Fruit fly (Drosophila melanogaster) whole organism, embryonic: Measurements from ENCODE around the gene CG11470.

ENCODE experiments used
- Abd-B ChIP-seq: fragments of 200-800 bp; sonication (Bioruptor generic); optimal IDR thresholded peaks from 2 replicates; lab custom pipeline; 2018; ENCODE audit warnings: missing biosample characterization, mild to moderate bottlenecking, missing genetic modification characterization, moderate library complexity
- B-H1 ChIP-seq: fragments of 200-800 bp; sonication (Bioruptor generic); IDR thresholded peaks from 3 replicates; pipeline ENCODE4 v1.3.6; 2022; ENCODE audit warnings: missing biosample characterization, missing genetic modification characterization
- CG10959 ChIP-seq: fragments of 200-800 bp; sonication (Bioruptor generic); IDR thresholded peaks from 2 replicates; pipeline ENCODE4 v1.3.6; 2022; ENCODE audit warnings: missing biosample characterization, missing genetic modification characterization
- CG11093 ChIP-seq: fragments of 200-800 bp; sonication (Bioruptor generic); IDR thresholded peaks from 3 replicates; pipeline ENCODE4 v1.3.6; 2022; ENCODE audit warnings: missing biosample characterization, missing genetic modification characterization
- CG12391 ChIP-seq: fragments of 200-800 bp; sonication (Bioruptor generic); optimal IDR thresholded peaks from 3 replicates; lab custom pipeline; 2018; ENCODE audit warnings: missing biosample characterization, mild to moderate bottlenecking, missing genetic modification characterization, moderate library complexity
- CG15696 ChIP-seq: fragments of 200-800 bp; sonication (Bioruptor generic); optimal IDR thresholded peaks from 2 replicates; lab custom pipeline; 2019; ENCODE audit warnings: missing biosample characterization, mild to moderate bottlenecking, missing genetic modification characterization, moderate library complexity
- CG16815 ChIP-seq: fragments of 200-800 bp; sonication (Bioruptor generic); optimal IDR thresholded peaks from 3 replicates; lab custom pipeline; 2017; ENCODE audit warnings: missing biosample characterization, mild to moderate bottlenecking, missing genetic modification characterization
- CG17361 ChIP-seq: fragments of 200-800 bp; sonication (Bioruptor generic); IDR thresholded peaks from 3 replicates; pipeline ENCODE4 v1.3.6; 2022; ENCODE audit warnings: missing biosample characterization, missing genetic modification characterization
- CG17829 ChIP-seq: fragments of 200-800 bp; optimal IDR thresholded peaks from 2 replicates; lab custom pipeline; 2019; ENCODE audit warnings: missing biosample characterization, mild to moderate bottlenecking, missing genetic modification characterization, moderate library complexity
- CG2875 ChIP-seq: fragments of 200-800 bp; sonication (Bioruptor generic); optimal IDR thresholded peaks from 2 replicates; lab custom pipeline; 2017; ENCODE audit warnings: missing biosample characterization, mild to moderate bottlenecking, missing genetic modification characterization, missing genetic modification reagents
- CG30020 ChIP-seq: fragments of 200-800 bp; optimal IDR thresholded peaks from 2 replicates; lab custom pipeline; 2019; ENCODE audit warnings: missing biosample characterization, mild to moderate bottlenecking, missing genetic modification characterization, moderate library complexity
- CG31441 ChIP-seq: fragments of 200-800 bp; sonication (Bioruptor generic); IDR thresholded peaks from 2 replicates; pipeline ENCODE4 v1.3.6; 2022; ENCODE audit warnings: missing biosample characterization, missing genetic modification characterization
- CG3995 ChIP-seq: fragments of 200-800 bp; sonication (Bioruptor generic); optimal IDR thresholded peaks from 3 replicates; lab custom pipeline; 2016; ENCODE audit warnings: missing biosample characterization, missing genetic modification characterization
- CG4404 ChIP-seq: fragments of 200-800 bp; sonication (Bioruptor generic); IDR thresholded peaks from 2 replicates; pipeline ENCODE4 v1.3.6; 2022; ENCODE audit warnings: missing biosample characterization, missing genetic modification characterization
- CG8765 ChIP-seq: fragments of 200-800 bp; sonication (Bioruptor generic); IDR thresholded peaks from 2 replicates; pipeline ENCODE4 v1.3.6; 2022; ENCODE audit warnings: missing biosample characterization, missing genetic modification characterization
- CG9727 ChIP-seq: fragments of 200-800 bp; sonication (Bioruptor generic); optimal IDR thresholded peaks from 3 replicates; lab custom pipeline; 2017; ENCODE audit warnings: missing biosample characterization, mild to moderate bottlenecking, missing genetic modification characterization
- CG9876 ChIP-seq: fragments of 200-800 bp; sonication (Bioruptor generic); optimal IDR thresholded peaks from 2 replicates; lab custom pipeline; 2016; ENCODE audit warnings: missing biosample characterization, missing genetic modification characterization
- CoRest ChIP-seq: fragments of 200-800 bp; sonication (Bioruptor generic); optimal IDR thresholded peaks from 3 replicates; lab custom pipeline; 2018; ENCODE audit warnings: missing biosample characterization, mild to moderate bottlenecking, missing genetic modification characterization, moderate library complexity
- CrebB ChIP-seq: fragments of 200-800 bp; sonication (Bioruptor generic); optimal IDR thresholded peaks from 3 replicates; lab custom pipeline; 2018; ENCODE audit warnings: missing biosample characterization, mild to moderate bottlenecking, missing genetic modification characterization
- D ChIP-seq, 2 experiments: fragments of 200-800 bp in 1 of 2; fragments of >200 bp in 1 of 2; sonication (Bioruptor generic) in 1 of 2; optimal IDR thresholded peaks; 2 replicates in 1 of 2; 3 replicates in 1 of 2; lab custom pipeline; 2017; ENCODE audit warnings: mild to moderate bottlenecking in 1 of 2, missing biosample characterization in 1 of 2, missing genetic modification characterization in 1 of 2, missing genetic modification reagents in 1 of 2
- Fer3 ChIP-seq: fragments of 200-800 bp; sonication (Bioruptor generic); optimal IDR thresholded peaks from 2 replicates; lab custom pipeline; 2018; ENCODE audit warnings: missing biosample characterization, mild to moderate bottlenecking, missing genetic modification characterization, moderate library complexity
- Hsf ChIP-seq: fragments of 200-800 bp; sonication (Bioruptor generic); optimal IDR thresholded peaks from 3 replicates; lab custom pipeline; 2016; ENCODE audit warnings: missing biosample characterization, missing genetic modification characterization
- Kr ChIP-seq: fragments of 200-800 bp; sonication (Bioruptor generic); optimal IDR thresholded peaks from 2 replicates; lab custom pipeline; 2017; ENCODE audit warnings: missing biosample characterization, mild to moderate bottlenecking, missing genetic modification characterization
- Xrp1 ChIP-seq: fragments of 200-800 bp; sonication (Bioruptor generic); IDR thresholded peaks from 2 replicates; pipeline ENCODE4 v1.3.6; 2022; ENCODE audit warnings: missing biosample characterization, missing genetic modification characterization
- ara ChIP-seq: fragments of 200-800 bp; sonication (Bioruptor generic); IDR thresholded peaks from 2 replicates; pipeline ENCODE4 v1.3.6; 2022; ENCODE audit warnings: missing biosample characterization, missing genetic modification characterization
- caup ChIP-seq: fragments of 200-800 bp; sonication (Bioruptor generic); optimal IDR thresholded peaks from 3 replicates; lab custom pipeline; 2017; ENCODE audit warnings: missing biosample characterization, mild to moderate bottlenecking, missing genetic modification characterization, moderate library complexity; ENCODE audit not compliant: severe bottlenecking
- cg ChIP-seq: fragments of 200-800 bp; sonication (Bioruptor generic); optimal IDR thresholded peaks from 3 replicates; lab custom pipeline; 2019; ENCODE audit warnings: missing biosample characterization, mild to moderate bottlenecking, missing genetic modification characterization, moderate library complexity
- eyg ChIP-seq: fragments of 200-800 bp; sonication (Bioruptor generic); optimal IDR thresholded peaks from 3 replicates; lab custom pipeline; 2016; ENCODE audit warnings: missing biosample characterization, missing genetic modification characterization
- fd96Cb ChIP-seq: fragments of 200-800 bp; sonication (Bioruptor generic); optimal IDR thresholded peaks from 2 replicates; lab custom pipeline; 2018; ENCODE audit warnings: missing biosample characterization, mild to moderate bottlenecking, missing genetic modification characterization, moderate library complexity
- grau ChIP-seq: fragments of 200-800 bp; optimal IDR thresholded peaks from 3 replicates; lab custom pipeline; 2019; ENCODE audit warnings: missing biosample characterization, mild to moderate bottlenecking, missing genetic modification characterization, moderate library complexity
- gsb-n ChIP-seq: fragments of 200-800 bp; sonication (Bioruptor generic); optimal IDR thresholded peaks from 3 replicates; lab custom pipeline; 2018; ENCODE audit warnings: missing biosample characterization, mild to moderate bottlenecking, missing genetic modification characterization
- prd ChIP-seq, 3 experiments: fragments of >200 bp in 2 of 3; fragments of 200-800 bp in 1 of 3; sonication (Bioruptor generic) in 1 of 3; optimal IDR thresholded peaks in 2 of 3; IDR thresholded peaks in 1 of 3; 2 replicates in 2 of 3; 3 replicates in 1 of 3; pipeline versions ENCODE4 v1.3.6 to Lab custom; 2017 to 2022; ENCODE audit warnings: missing biosample characterization in 1 of 3, missing genetic modification characterization in 1 of 3
- pros ChIP-seq: fragments of 200-800 bp; sonication (Bioruptor generic); optimal IDR thresholded peaks from 3 replicates; lab custom pipeline; 2019; ENCODE audit warnings: missing biosample characterization, mild to moderate bottlenecking, missing genetic modification characterization, moderate library complexity
- shn ChIP-seq: fragments of 200-800 bp; sonication (Bioruptor generic); optimal IDR thresholded peaks from 3 replicates; lab custom pipeline; 2016; ENCODE audit warnings: missing biosample characterization, missing genetic modification characterization
- stwl ChIP-seq: fragments of 200-800 bp; sonication (Bioruptor generic); optimal IDR thresholded peaks from 3 replicates; lab custom pipeline; 2018; ENCODE audit warnings: missing biosample characterization, mild to moderate bottlenecking, missing genetic modification characterization, moderate library complexity
- tio ChIP-seq: fragments of 200-800 bp; sonication (Bioruptor generic); optimal IDR thresholded peaks from 2 replicates; lab custom pipeline; 2017; ENCODE audit warnings: missing biosample characterization, missing genetic modification characterization, inconsistent platforms
- tll ChIP-seq, 2 experiments: fragments of 200-800 bp in 1 of 2; fragments of >200 bp in 1 of 2; sonication (Bioruptor generic) in 1 of 2; optimal IDR thresholded peaks; 2 replicates each; lab custom pipeline; 2017 to 2019; ENCODE audit warnings: missing biosample characterization in 2 of 2, missing genetic modification characterization in 2 of 2, mild to moderate bottlenecking in 1 of 2, moderate library complexity in 1 of 2
- unpg ChIP-seq: fragments of 200-800 bp; sonication (Bioruptor generic); optimal IDR thresholded peaks from 3 replicates; lab custom pipeline; 2018; ENCODE audit warnings: missing biosample characterization, mild to moderate bottlenecking, missing genetic modification characterization, moderate library complexity
- zen ChIP-seq: fragments of 200-800 bp; sonication (Bioruptor generic); optimal IDR thresholded peaks from 3 replicates; lab custom pipeline; 2018; ENCODE audit warnings: missing biosample characterization, mild to moderate bottlenecking, missing genetic modification characterization, moderate library complexity

The CG11470 gene

DNA sequence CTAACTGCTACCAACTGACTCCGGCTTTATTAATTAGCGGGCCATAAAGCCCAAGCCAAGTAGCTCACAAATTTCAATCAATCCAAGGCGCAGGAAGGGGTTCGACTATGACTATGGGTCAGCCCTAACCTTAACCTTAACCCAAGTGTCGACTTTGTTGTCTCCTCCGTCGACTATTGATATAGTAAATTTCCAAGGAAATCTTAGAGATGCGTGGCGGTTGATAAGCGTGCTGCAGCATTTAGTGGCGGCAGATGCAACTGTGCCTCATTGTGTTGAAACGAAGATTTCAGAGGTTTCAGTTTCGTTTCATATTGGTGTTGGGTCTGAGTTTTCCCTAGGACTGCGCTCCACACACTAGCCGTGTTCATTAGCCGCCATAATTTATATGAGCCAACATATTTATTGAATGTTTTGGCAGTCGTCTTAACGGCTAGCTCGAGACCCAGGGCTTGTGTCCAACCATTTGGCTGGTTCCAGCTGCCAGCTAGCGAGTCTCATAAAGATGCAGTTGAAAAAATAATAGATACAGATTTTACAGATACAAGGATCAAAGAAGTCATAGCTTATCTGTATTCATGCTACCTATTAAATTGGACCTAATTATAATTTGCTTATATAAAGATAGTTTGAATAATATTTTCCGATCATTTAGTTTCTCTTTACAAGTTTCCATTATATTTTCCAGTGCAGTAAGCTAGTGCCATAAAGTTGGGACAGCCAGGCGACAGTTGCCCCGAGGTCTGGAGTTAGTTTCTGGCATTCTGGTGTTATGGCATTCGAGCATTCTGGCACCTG is 42.2 kb downstream of the CG11470 start (continued):
- no peak for TF ChIP-seq CG3995 (GFP tag; lab: Kevin White, UChicago)
- peak; percentile 49 for TF ChIP-seq CG15696
- TF ChIP-seq Xrp1, result peak; percentile 32; the same call in 1 of the 2 replicates
- peak; percentile 36 for TF ChIP-seq Abd-B (GFP tag; lab: Kevin White, UChicago)
- TF ChIP-seq CG17829 (tag; lab: Kevin White, UChicago), result peak; percentile 37
- no peak for TF ChIP-seq CG11093 (GFP tag; lab: Robert Waterston, UW)
- TF ChIP-seq caup (GFP tag; lab: Kevin White, UChicago), result no peak
- peak; percentile 8 for TF ChIP-seq CG9727 (GFP tag; lab: Kevin White, UChicago)
- no peak for TF ChIP-seq CG2875 (GFP tag; lab: Kevin White, UChicago)
- TF ChIP-seq, all 482 proteins: peak for 29

DNA sequence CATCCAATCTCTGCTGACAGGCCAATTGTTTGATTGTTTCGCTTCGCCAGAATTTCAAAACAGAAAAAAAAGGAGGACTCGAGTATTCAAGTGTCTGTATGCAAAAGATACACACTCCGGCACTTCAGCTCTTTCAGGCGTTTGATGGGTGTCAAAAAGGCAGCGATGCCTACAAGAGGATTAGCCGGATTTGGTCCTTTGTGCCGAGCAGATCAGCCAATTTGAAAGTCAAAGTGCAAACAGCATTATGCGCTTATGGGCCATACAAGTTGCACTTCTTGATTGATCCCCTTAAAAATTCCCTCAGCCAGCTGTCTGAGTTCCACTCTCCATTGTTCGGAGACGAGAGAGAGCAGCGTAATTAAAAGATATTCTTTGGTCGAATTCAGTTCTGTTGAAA is 43.1 kb downstream of the CG11470 start:
- peak in 1 of 2 experiments; percentile 96 for TF ChIP-seq tll (GFP tag; optimal IDR thresholded peaks at IDR 0.05; lab: Kevin White, UChicago)
- peak; percentile 67 for TF ChIP-seq D (optimal IDR thresholded peaks at IDR 0.05; lab: Kevin White, UChicago)
- TF ChIP-seq D (GFP tag; optimal IDR thresholded peaks at IDR 0.05; lab: Kevin White, UChicago), result no peak
- no peak for TF ChIP-seq CG9876
- TF ChIP-seq, all 482 proteins: peak for 2

DNA sequence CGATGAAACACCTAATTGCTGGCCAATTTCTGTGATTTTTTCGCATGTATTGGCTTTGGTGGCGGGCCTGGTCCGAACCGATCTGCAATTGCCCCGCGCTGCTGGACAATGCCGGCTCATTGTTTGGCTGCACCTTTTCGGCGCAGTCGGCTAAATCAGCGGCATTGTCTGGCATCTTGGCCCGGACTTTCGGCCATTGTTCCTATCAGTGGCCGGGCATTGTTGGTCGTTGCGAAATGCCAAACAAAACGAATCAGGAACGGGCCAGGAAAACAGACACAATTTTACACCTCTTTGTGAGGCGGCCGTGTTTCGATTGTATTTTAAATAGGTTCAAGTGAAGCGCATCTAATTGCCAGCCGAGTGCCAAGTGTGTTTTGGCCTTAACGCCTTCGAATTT is 44.4 kb downstream of the CG11470 start:
- TF ChIP-seq CrebB (tag; lab: Kevin White, UChicago) (no peak), D (optimal IDR thresholded peaks at IDR 0.05; lab: Kevin White, UChicago) (peak; percentile 96), D (GFP tag; optimal IDR thresholded peaks at IDR 0.05; lab: Kevin White, UChicago) (no peak), eyg (GFP tag; lab: Kevin White, UChicago) (no peak), CG30020 (no peak), stwl (tag; lab: Kevin White, UChicago) (no peak), Kr (GFP tag; lab: Kevin White, UChicago) (no peak), prd (optimal IDR thresholded peaks at IDR 0.05; lab: Kevin White, UChicago) (no peak), prd (GFP tag; IDR thresholded peaks at IDR 0.05; lab: Robert Waterston, UW) (0 out of 3 replicates have a peak, but pooled peaks have one; percentile 12), tll (GFP tag; optimal IDR thresholded peaks at IDR 0.05; lab: Kevin White, UChicago) (peak in 1 of 2 experiments; percentile 37), zen (tag; lab: Kevin White, UChicago) (peak; percentile 69)

DNA sequence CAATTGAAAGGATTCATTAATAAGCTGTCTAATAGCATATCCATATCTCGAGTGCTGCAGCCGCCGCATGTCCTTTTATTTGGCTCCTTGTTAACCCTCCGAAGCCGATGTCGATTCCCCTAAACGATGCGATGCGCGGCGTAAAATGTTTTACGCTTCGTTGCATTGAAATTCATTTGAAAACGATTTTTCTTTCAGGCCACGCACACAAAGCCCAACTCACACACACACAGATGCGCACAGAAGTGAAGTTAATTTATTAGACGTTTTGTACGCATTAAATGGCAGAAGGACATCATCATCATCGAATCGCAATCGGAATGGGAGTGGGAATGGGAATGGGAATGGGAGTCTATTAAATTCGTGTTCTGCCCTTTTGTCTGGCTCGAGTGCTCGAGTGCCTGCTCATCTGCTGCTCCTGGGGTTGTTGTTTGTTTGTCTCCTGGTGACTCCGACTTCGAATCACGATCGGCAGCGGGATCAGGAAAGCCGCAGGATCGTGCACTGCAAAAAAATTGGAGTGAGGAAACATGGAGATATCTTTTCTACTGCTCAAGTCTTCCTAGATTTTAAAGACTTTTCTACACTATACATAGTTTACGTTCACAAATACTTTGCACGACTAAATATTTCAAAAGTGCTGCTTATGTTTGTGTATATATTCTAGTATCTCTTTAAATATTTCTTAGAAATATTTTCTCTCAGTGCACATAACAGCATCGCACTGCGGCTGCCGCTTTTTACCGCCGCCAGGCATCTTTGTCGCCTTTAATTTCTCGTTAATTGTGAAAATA is 48.4 kb downstream of the CG11470 start:
- TF ChIP-seq CG31441 (GFP tag; lab: Robert Waterston, UW), result peak; percentile 54
- TF ChIP-seq unpg, result peak; percentile 17
- peak; percentile 18 for TF ChIP-seq Hsf
- no peak for TF ChIP-seq B-H1
- TF ChIP-seq CG10959 (GFP tag; lab: Robert Waterston, UW), result peak; percentile 39; the same call in 1 of the 2 replicates
- TF ChIP-seq Fer3 (tag; lab: Kevin White, UChicago), result no peak
- peak; percentile 50; the same call in 1 of the 2 replicates for TF ChIP-seq CG8765 (GFP tag; lab: Robert Waterston, UW)
- peak; percentile 4 for TF ChIP-seq tio (GFP tag; lab: Kevin White, UChicago)
- TF ChIP-seq gsb-n (tag; lab: Kevin White, UChicago), result peak; percentile 54
- TF ChIP-seq grau (tag; lab: Kevin White, UChicago), result peak; percentile 16
- TF ChIP-seq CG4404 (GFP tag; lab: Robert Waterston, UW), result peak; percentile 66
- peak; percentile 44 for TF ChIP-seq CG16815 (GFP tag; lab: Kevin White, UChicago)
- peak; percentile 60 for TF ChIP-seq pros
- TF ChIP-seq cg (GFP tag; lab: Kevin White, UChicago), result peak; percentile 51
- TF ChIP-seq CG11093 (GFP tag; lab: Robert Waterston, UW), result no peak
- TF ChIP-seq CG17361 (GFP tag; lab: Robert Waterston, UW), result peak; percentile 29; the same call in 1 of the 3 replicates
- peak; percentile 41 for TF ChIP-seq CG12391
- peak; percentile 41 for TF ChIP-seq CG17829 (tag; lab: Kevin White, UChicago)
- 0 out of 2 replicates have a peak, but pooled peaks have one; percentile 41 for TF ChIP-seq ara
- TF ChIP-seq shn, result no peak
- TF ChIP-seq zen (tag; lab: Kevin White, UChicago), result peak; percentile 30
- TF ChIP-seq fd96Cb (tag; lab: Kevin White, UChicago), result peak; percentile 15
- peak; percentile 23 for TF ChIP-seq CoRest (tag; lab: Kevin White, UChicago)
